Fruit fly (Drosophila melanogaster): Measurements from ENCODE around the gene CG15387.
A peak's percentile ranks its signal among the peaks of the same experiment; 100 is the strongest.

CG15387 gene

DNA sequence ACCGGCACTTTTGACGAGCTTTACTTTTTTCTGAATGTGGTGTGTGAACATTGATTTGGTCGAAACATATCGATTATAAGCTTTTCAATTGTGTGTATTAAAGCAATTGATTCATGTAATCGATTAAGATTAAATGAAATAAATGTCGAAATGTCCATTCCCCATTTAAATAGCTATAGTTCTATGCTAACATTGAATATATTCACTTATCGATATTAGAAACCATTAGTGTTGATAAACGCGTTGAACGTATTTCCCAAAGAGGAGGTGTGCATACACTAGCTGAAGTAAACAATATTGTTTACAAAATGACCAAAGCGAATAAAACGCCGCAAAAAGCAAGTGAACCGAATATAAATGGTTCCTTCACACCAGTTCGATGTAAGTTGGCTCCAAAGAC is 12.1 kb downstream of the CG15387 start, which contains the start of the genes Uch and CG34174 (continued):
- TF ChIP-seq wdn (GFP tag; IDR thresholded peaks at IDR 0.05) (no peak), sens-2 (GFP tag; IDR thresholded peaks at IDR 0.05) (no peak), Myb (GFP tag; optimal IDR thresholded peaks at IDR 0.05) (peak; percentile 53), Oaz (GFP tag; IDR thresholded peaks at IDR 0.05) (no peak), psq (GFP tag; optimal IDR thresholded peaks at IDR 0.05) (no peak), Usf (GFP tag; optimal IDR thresholded peaks at IDR 0.05) (no peak), org-1 (GFP tag; optimal IDR thresholded peaks at IDR 0.05) (no peak), Six4 (GFP tag; optimal IDR thresholded peaks at IDR 0.05) (no peak), rib (GFP tag; IDR thresholded peaks at IDR 0.05) (no peak), cas (GFP tag; IDR thresholded peaks at IDR 0.05) (no peak), ap (GFP tag; IDR thresholded peaks at IDR 0.05) (no peak), CG12942 (GFP tag; optimal IDR thresholded peaks at IDR 0.05) (no peak), ash1 (GFP tag; optimal IDR thresholded peaks at IDR 0.05) (no peak), mirr (GFP tag; optimal IDR thresholded peaks at IDR 0.05) (no peak), disco-r (GFP tag; optimal IDR thresholded peaks at IDR 0.05) (no peak), Aef1 (GFP tag; IDR thresholded peaks at IDR 0.05) (no peak), CG14667 (GFP tag; IDR thresholded peaks at IDR 0.05) (no peak), vnd (GFP tag; IDR thresholded peaks at IDR 0.05; ENCODE audit: partially characterized antibody) (peak; percentile 64), grau (tag; optimal IDR thresholded peaks at IDR 0.05) (peak; percentile 34), CG7556 (GFP tag; optimal IDR thresholded peaks at IDR 0.05) (no peak), lbe (GFP tag; optimal IDR thresholded peaks at IDR 0.05) (peak; percentile 43), esg (GFP tag; conservative IDR thresholded peaks at IDR 0.05) (no peak), Spps (tag; optimal IDR thresholded peaks at IDR 0.05) (no peak), Hmr (GFP tag; optimal IDR thresholded peaks at IDR 0.05) (no peak), CG9215 (GFP tag; IDR thresholded peaks at IDR 0.05) (no peak), chinmo (GFP tag; IDR thresholded peaks at IDR 0.05; ENCODE audit: partially characterized antibody) (no peak), scrt (GFP tag; optimal IDR thresholded peaks at IDR 0.05) (peak; percentile 12), CG10565 (GFP tag; optimal IDR thresholded peaks at IDR 0.05) (no peak), CG9437 (GFP tag; optimal IDR thresholded peaks at IDR 0.05) (peak; percentile 11), CG11398 (GFP tag; optimal IDR thresholded peaks at IDR 0.05) (no peak), lola (GFP tag; optimal IDR thresholded peaks at IDR 0.05) (peak in 1 of 3 experiments; percentile 32), CG15514 (GFP tag; optimal IDR thresholded peaks at IDR 0.05) (peak; percentile 44), cato (GFP tag; optimal IDR thresholded peaks at IDR 0.05; ENCODE audit: borderline replicate concordance) (no peak), CG5953 (GFP tag; IDR thresholded peaks at IDR 0.05) (no peak), CG12769 (tag; optimal IDR thresholded peaks at IDR 0.05) (no peak), Fer3 (tag; optimal IDR thresholded peaks at IDR 0.05) (no peak), CG10979 (tag; optimal IDR thresholded peaks at IDR 0.05) (peak; percentile 10), CG4424 (GFP tag; optimal IDR thresholded peaks at IDR 0.05) (no peak), salm (tag; optimal IDR thresholded peaks at IDR 0.05) (no peak), HLH54F (GFP tag; optimal IDR thresholded peaks at IDR 0.05) (no peak), so (GFP tag; IDR thresholded peaks at IDR 0.05) (no peak), BEAF-32 (GFP tag; optimal IDR thresholded peaks at IDR 0.05) (peak; percentile 79), lmd (GFP tag; IDR thresholded peaks at IDR 0.05) (no peak), Trl (optimal IDR thresholded peaks at IDR 0.05) (peak in 1 of 2 experiments; percentile 19), Trl (GFP tag; optimal IDR thresholded peaks at IDR 0.05) (peak; percentile 4), Oli (tag; optimal IDR thresholded peaks at IDR 0.05) (no peak), CG32772 (GFP tag; IDR thresholded peaks at IDR 0.05) (no peak), CHES-1-like (GFP tag; optimal IDR thresholded peaks at IDR 0.05) (peak; percentile 75), emc (GFP tag; optimal IDR thresholded peaks at IDR 0.05) (no peak), HmgD (GFP tag; optimal IDR thresholded peaks at IDR 0.05) (no peak), CG1832 (GFP tag; optimal IDR thresholded peaks at IDR 0.05) (no peak), D19B (GFP tag; optimal IDR thresholded peaks at IDR 0.05) (no peak)

Data from whole organism, embryonic.